Worm (Caenorhabditis elegans) whole organism, L1 larva: ENCODE data around the gene F43D2.6.

Experiments
- C16A3.4 ChIP-seq: fragments of 150-350 bp; optimal IDR thresholded peaks from 2 replicates; lab custom pipeline; 2014; ENCODE audit warnings: missing biosample characterization, missing genetic modification characterization
- C34B4.2 ChIP-seq: sonication (generic microtip); optimal IDR thresholded peaks from 2 replicates; lab custom pipeline; 2017; ENCODE audit warnings: mild to moderate bottlenecking, missing genetic modification characterization, missing compliant biosample characterization
- Y116A8C.19 ChIP-seq: sonication (generic microtip); optimal IDR thresholded peaks from 2 replicates; lab custom pipeline; 2016; ENCODE audit warnings: missing compliant biosample characterization, missing genetic modification characterization, borderline replicate concordance
- aha-1 ChIP-seq: fragments of 150-350 bp; optimal IDR thresholded peaks from 2 replicates; lab custom pipeline; 2014; ENCODE audit warnings: missing biosample characterization, missing genetic modification characterization
- ama-1 ChIP-seq: fragments of 150-350 bp; optimal IDR thresholded peaks from 2 replicates; lab custom pipeline; 2014
- blmp-1 ChIP-seq: fragments of 150-350 bp; optimal IDR thresholded peaks from 2 replicates; lab custom pipeline; 2014; ENCODE audit warnings: missing biosample characterization, missing genetic modification characterization
- ceh-88 ChIP-seq: fragments of 200-800 bp; sonication (Bioruptor generic); IDR thresholded peaks from 2 replicates; pipeline ENCODE4 v1.3.6; 2022; ENCODE audit warnings: missing genetic modification characterization, missing compliant biosample characterization
- dpl-1 ChIP-seq, 3 experiments: fragments of 150-350 bp in 2 of 3; sonication (generic microtip) in 1 of 3; optimal IDR thresholded peaks; 2 replicates each; lab custom pipeline; 2014 to 2017; ENCODE audit warnings: missing biosample characterization in 3 of 3, missing genetic modification characterization in 3 of 3, missing genetic modification reagents in 3 of 3
- efl-1 ChIP-seq, 4 experiments: fragments of 150-350 bp; optimal IDR thresholded peaks in 3 of 4; peaks in 1 of 4; 1 replicate in 1 of 4; 2 replicates in 3 of 4; lab custom pipeline; 2014; ENCODE audit warnings: missing biosample characterization in 2 of 4, missing genetic modification characterization in 2 of 4, missing genetic modification reagents in 2 of 4
- efl-3 ChIP-seq: fragments of 200-800 bp; sonication (Bioruptor generic); optimal IDR thresholded peaks from 2 replicates; lab custom pipeline; 2018; ENCODE audit warnings: mild to moderate bottlenecking, missing genetic modification characterization, missing compliant biosample characterization
- egl-27 ChIP-seq, 2 experiments: fragments of 150-350 bp in 1 of 2; sonication (generic microtip); optimal IDR thresholded peaks; 3 replicates each; lab custom pipeline; 2017 to 2018; ENCODE audit warnings: missing biosample characterization in 2 of 2, missing genetic modification characterization in 2 of 2, missing genetic modification reagents in 2 of 2
- elt-2 ChIP-seq: sonication (generic microtip); optimal IDR thresholded peaks from 2 replicates; lab custom pipeline; 2016; ENCODE audit warnings: missing genetic modification characterization, mild to moderate bottlenecking, inconsistent platforms, missing compliant biosample characterization, missing genetic modification reagents
- fkh-10 ChIP-seq: sonication (generic microtip); optimal IDR thresholded peaks from 2 replicates; lab custom pipeline; 2017; ENCODE audit warnings: missing biosample characterization, missing genetic modification reagents, missing genetic modification characterization
- fkh-4 ChIP-seq: sonication (generic microtip); optimal IDR thresholded peaks from 2 replicates; lab custom pipeline; 2016; ENCODE audit warnings: missing compliant biosample characterization, missing genetic modification characterization, borderline replicate concordance
- fkh-8 ChIP-seq: sonication (generic microtip); optimal IDR thresholded peaks from 2 replicates; lab custom pipeline; 2016; ENCODE audit warnings: mild to moderate bottlenecking, missing genetic modification characterization, missing compliant biosample characterization
- grh-1 ChIP-seq: fragments of 200-800 bp; sonication (Bioruptor generic); IDR thresholded peaks from 2 replicates; pipeline ENCODE4 v1.3.6; 2022; ENCODE audit warnings: missing genetic modification reagents, missing genetic modification characterization, missing compliant biosample characterization
- hlh-4 ChIP-seq: sonication (generic microtip); optimal IDR thresholded peaks from 2 replicates; lab custom pipeline; 2016; ENCODE audit warnings: mild to moderate bottlenecking, missing genetic modification characterization, missing compliant biosample characterization
- hpl-2 ChIP-seq: fragments of 150-350 bp; optimal IDR thresholded peaks from 2 replicates; lab custom pipeline; 2014; ENCODE audit warnings: missing biosample characterization, missing genetic modification reagents, missing genetic modification characterization
- jun-1 ChIP-seq: fragments of 150-350 bp; optimal IDR thresholded peaks from 2 replicates; lab custom pipeline; 2014; ENCODE audit warnings: missing biosample characterization, missing genetic modification reagents, missing genetic modification characterization
- lin-14 ChIP-seq: fragments of 200-800 bp; sonication (Bioruptor generic); optimal IDR thresholded peaks from 2 replicates; lab custom pipeline; 2018; ENCODE audit warnings: mild to moderate bottlenecking, missing genetic modification characterization, moderate library complexity, missing compliant biosample characterization
- lin-35 ChIP-seq, 2 experiments: fragments of 150-350 bp; optimal IDR thresholded peaks; 2 replicates each; lab custom pipeline; 2014; ENCODE audit warnings: missing biosample characterization in 2 of 2, missing genetic modification characterization in 2 of 2, missing genetic modification reagents in 2 of 2
- lir-3 ChIP-seq: sonication (generic microtip); optimal IDR thresholded peaks from 2 replicates; lab custom pipeline; 2016; ENCODE audit warnings: mild to moderate bottlenecking, missing genetic modification characterization, moderate library complexity, missing compliant biosample characterization; ENCODE audit not compliant: poor library complexity
- lsy-2 ChIP-seq, 2 experiments: fragments of 150-350 bp; optimal IDR thresholded peaks; 2 replicates each; lab custom pipeline; 2014; ENCODE audit warnings: missing biosample characterization in 2 of 2, missing genetic modification characterization in 2 of 2
- mab-9 ChIP-seq: fragments of 200-800 bp; sonication (Bioruptor generic); IDR thresholded peaks from 2 replicates; pipeline ENCODE4 v1.3.6; 2022; ENCODE audit warnings: missing genetic modification reagents, missing genetic modification characterization, missing compliant biosample characterization
- mef-2 ChIP-seq: fragments of 150-350 bp; optimal IDR thresholded peaks from 2 replicates; lab custom pipeline; 2014; ENCODE audit warnings: missing biosample characterization, missing genetic modification characterization
- mep-1 ChIP-seq: fragments of 150-350 bp; optimal IDR thresholded peaks from 2 replicates; lab custom pipeline; 2014; ENCODE audit warnings: missing biosample characterization, missing genetic modification characterization
- nhr-20 ChIP-seq: sonication (generic microtip); optimal IDR thresholded peaks from 2 replicates; lab custom pipeline; 2016; ENCODE audit warnings: mild to moderate bottlenecking, missing genetic modification characterization, missing compliant biosample characterization
- nhr-47 ChIP-seq: sonication (generic microtip); optimal IDR thresholded peaks from 2 replicates; lab custom pipeline; 2016; ENCODE audit warnings: mild to moderate bottlenecking, missing genetic modification characterization, moderate library complexity, missing compliant biosample characterization
- nhr-71 ChIP-seq: sonication (generic microtip); optimal IDR thresholded peaks from 2 replicates; lab custom pipeline; 2016; ENCODE audit warnings: mild to moderate bottlenecking, missing genetic modification characterization, moderate library complexity, missing compliant biosample characterization
- nhr-76 ChIP-seq: sonication (generic microtip); optimal IDR thresholded peaks from 2 replicates; lab custom pipeline; 2017; ENCODE audit warnings: missing biosample characterization, missing genetic modification characterization
- nhr-77 ChIP-seq: fragments of 150-350 bp; optimal IDR thresholded peaks from 2 replicates; lab custom pipeline; 2014; ENCODE audit warnings: missing biosample characterization, missing genetic modification characterization
- nhr-84 ChIP-seq: sonication (generic microtip); optimal IDR thresholded peaks from 2 replicates; lab custom pipeline; 2017; ENCODE audit warnings: missing biosample characterization, missing genetic modification characterization
- nhr-85 ChIP-seq: sonication (generic microtip); peaks from one replicate; lab custom pipeline; 2016; ENCODE audit warnings: missing genetic modification characterization, inconsistent platforms, missing compliant biosample characterization
- rnt-1 ChIP-seq: sonication (generic microtip); optimal IDR thresholded peaks from 2 replicates; lab custom pipeline; 2016; ENCODE audit warnings: mild to moderate bottlenecking, missing genetic modification characterization, moderate library complexity, missing compliant biosample characterization
- skn-1 ChIP-seq: fragments of 150-350 bp; optimal IDR thresholded peaks from 2 replicates; lab custom pipeline; 2014; ENCODE audit warnings: missing biosample characterization, missing genetic modification characterization
- snu-23 ChIP-seq: sonication (generic microtip); optimal IDR thresholded peaks from 2 replicates; lab custom pipeline; 2016; ENCODE audit warnings: missing genetic modification characterization, missing compliant biosample characterization
- unc-130 ChIP-seq: fragments of 150-350 bp; optimal IDR thresholded peaks from 2 replicates; lab custom pipeline; 2017; ENCODE audit warnings: missing biosample characterization, missing genetic modification characterization, inconsistent platforms
- unc-30 ChIP-seq: sonication (generic microtip); optimal IDR thresholded peaks from 2 replicates; lab custom pipeline; 2017; ENCODE audit warnings: missing biosample characterization, missing genetic modification characterization
- zag-1 ChIP-seq: fragments of 150-350 bp; optimal IDR thresholded peaks from 2 replicates; lab custom pipeline; 2014; ENCODE audit warnings: missing biosample characterization, missing genetic modification characterization

The F43D2.6 gene

ce11 chrV:14610781-14611180 is 24.2 kb downstream of the F43D2.6 start:
- TF ChIP-seq ama-1 (lab: Kevin White, UChicago) (no peak), efl-1 (optimal IDR thresholded peaks at IDR 0.05; lab: Kevin White, UChicago) (no peak), efl-1 (GFP tag; optimal IDR thresholded peaks at IDR 0.05 in 1 of 2; lab: Kevin White, UChicago) (peak in 1 of 2 experiments; percentile 63), mab-9 (GFP tag; lab: Robert Waterston, UW) (no peak), unc-30 (tag; lab: Kevin White, UChicago) (no peak), nhr-47 (no peak), Y116A8C.19 (tag; lab: Kevin White, UChicago) (no peak), nhr-77 (tag; lab: Kevin White, UChicago) (no peak), efl-3 (GFP tag; lab: Kevin White, UChicago) (no peak)

ce11 chrV:14609643-14610042 is 25.3 kb downstream of the F43D2.6 start, which contains the start of gene R11H6.4:
Gene R11H6.4, plus strand, starts transcription at chrV:14609943.
- TF ChIP-seq C34B4.2 (no peak), elt-2 (no peak), lir-3 (tag; lab: Kevin White, UChicago) (no peak), jun-1 (tag; lab: Kevin White, UChicago) (no peak), nhr-47 (no peak), blmp-1 (tag; lab: Kevin White, UChicago) (no peak)

ce11 chrV:14603755-14604154 is 31.2 kb downstream of the F43D2.6 start:
- TF ChIP-seq rnt-1 (tag; lab: Kevin White, UChicago) (no peak), skn-1 (tag; lab: Kevin White, UChicago) (no peak), hpl-2 (GFP tag; lab: Kevin White, UChicago) (no peak), lin-14 (GFP tag; lab: Kevin White, UChicago) (peak; percentile 38)

ce11 chrV:14599972-14600371 is 35.0 kb downstream of the F43D2.6 start, which contains the start of gene glb-22:
Gene glb-22, plus strand, starts transcription at chrV:14600272.
- TF ChIP-seq mef-2 (tag; lab: Kevin White, UChicago) (no peak), aha-1 (tag; lab: Kevin White, UChicago) (no peak)

ce11 chrV:14597681-14598184 is 37.2 kb downstream of the F43D2.6 start, which contains the start of gene R11H6.2:
Gene R11H6.2, plus strand, starts transcription at chrV:14598006.
- TF ChIP-seq lin-14 (GFP tag; lab: Kevin White, UChicago) = peak; percentile 81
- peak; percentile 1 for TF ChIP-seq blmp-1 (tag; lab: Kevin White, UChicago)
- TF ChIP-seq lsy-2 (tag; optimal IDR thresholded peaks at IDR 0.05; lab: Kevin White, UChicago) = peak in 1 of 2 experiments; percentile 57
- peak; percentile 3 for TF ChIP-seq C16A3.4 (tag; lab: Kevin White, UChicago)
- TF ChIP-seq nhr-71 (tag; lab: Kevin White, UChicago) = no peak
- TF ChIP-seq nhr-85 (tag; lab: Kevin White, UChicago) = no peak
- TF ChIP-seq fkh-10 (GFP tag; lab: Kevin White, UChicago) = no peak
- peak; percentile 27 for TF ChIP-seq mep-1 (tag; lab: Kevin White, UChicago)
- peak in 1 of 3 experiments; percentile 52 for TF ChIP-seq dpl-1 (GFP tag; optimal IDR thresholded peaks at IDR 0.05; lab: Kevin White, UChicago)
- TF ChIP-seq hlh-4 (tag; lab: Kevin White, UChicago) = no peak
- TF ChIP-seq efl-1 (optimal IDR thresholded peaks at IDR 0.05; lab: Kevin White, UChicago) = peak; percentile 16 to 35
- peak; percentile 36 to 51 for TF ChIP-seq efl-1 (GFP tag; optimal IDR thresholded peaks at IDR 0.05 in 1 of 2; lab: Kevin White, UChicago)
- TF ChIP-seq rnt-1 (tag; lab: Kevin White, UChicago) = peak; percentile 31
- peak; percentile 19 to 45 for TF ChIP-seq lin-35 (GFP tag; optimal IDR thresholded peaks at IDR 0.05; lab: Kevin White, UChicago)
- TF ChIP-seq, all 84 proteins: peak for 9

- TF ChIP-seq efl-1 (optimal IDR thresholded peaks at IDR 0.05; lab: Kevin White, UChicago) (no peak), efl-1 (GFP tag; optimal IDR thresholded peaks at IDR 0.05 in 1 of 2; lab: Kevin White, UChicago) (peak in 1 of 2 experiments; percentile 9), fkh-4 (tag; lab: Kevin White, UChicago) (no peak), nhr-85 (tag; lab: Kevin White, UChicago) (no peak), lsy-2 (tag; optimal IDR thresholded peaks at IDR 0.05; lab: Kevin White, UChicago) (no peak), nhr-76 (tag; lab: Kevin White, UChicago) (no peak), mef-2 (tag; lab: Kevin White, UChicago) (no peak), snu-23 (GFP tag; lab: Kevin White, UChicago) (no peak), lin-35 (GFP tag; optimal IDR thresholded peaks at IDR 0.05; lab: Kevin White, UChicago) (peak in 1 of 2 experiments; percentile 4), unc-130 (tag; lab: Kevin White, UChicago) (no peak), blmp-1 (tag; lab: Kevin White, UChicago) (no peak), fkh-8 (no peak), zag-1 (no peak), nhr-77 (tag; lab: Kevin White, UChicago) (no peak), nhr-84 (tag; lab: Kevin White, UChicago) (no peak), grh-1 (no peak), egl-27 (tag; optimal IDR thresholded peaks at IDR 0.05; lab: Kevin White, UChicago) (no peak), ceh-88 (GFP tag; lab: Robert Waterston, UW) (no peak), nhr-20 (tag; lab: Kevin White, UChicago) (no peak)
Measured at ce11 chrV:14597005-14597680, 37.8 kb downstream of the F43D2.6 start, which contains the start of gene pes-9. Gene pes-9, minus strand, starts transcription at chrV:14597034.
